Fruit fly (Drosophila melanogaster): ENCODE data around the gene CG18048.

dm6 chr3R:6306584-6306983 lies 39.3 kb upstream of the CG18048 start, which contains the start of gene CG46026:
- TF ChIP-seq Rel (GFP tag; optimal IDR thresholded peaks at IDR 0.05) (no peak), Rel (tag; optimal IDR thresholded peaks at IDR 0.05) (no peak), h (GFP tag; optimal IDR thresholded peaks at IDR 0.05) (no peak), dsf (GFP tag; optimal IDR thresholded peaks at IDR 0.05; ENCODE audit: borderline replicate concordance) (no peak), dl (GFP tag; optimal IDR thresholded peaks at IDR 0.05; ENCODE audit: insufficient read depth in 1 of 2, partially characterized antibody in 2 of 2) (no peak), sv (GFP tag; optimal IDR thresholded peaks at IDR 0.05) (no peak), Dif (GFP tag; optimal IDR thresholded peaks at IDR 0.05; ENCODE audit: partially characterized antibody) (no peak), jim (GFP tag; optimal IDR thresholded peaks at IDR 0.05) (no peak), fru (GFP tag; optimal IDR thresholded peaks at IDR 0.05) (no peak), psq (GFP tag; optimal IDR thresholded peaks at IDR 0.05) (no peak), Vsx2 (GFP tag; optimal IDR thresholded peaks at IDR 0.05; ENCODE audit: partially characterized antibody) (no peak), Hnf4 (GFP tag; optimal IDR thresholded peaks at IDR 0.05) (no peak), N (GFP tag; optimal IDR thresholded peaks at IDR 0.05) (no peak), Abd-B (GFP tag; optimal IDR thresholded peaks at IDR 0.05) (no peak)

Data from whole organism, wandering third instar larva.